Worm (Caenorhabditis elegans): Measurements from ENCODE around the gene pes-4.

DNA sequence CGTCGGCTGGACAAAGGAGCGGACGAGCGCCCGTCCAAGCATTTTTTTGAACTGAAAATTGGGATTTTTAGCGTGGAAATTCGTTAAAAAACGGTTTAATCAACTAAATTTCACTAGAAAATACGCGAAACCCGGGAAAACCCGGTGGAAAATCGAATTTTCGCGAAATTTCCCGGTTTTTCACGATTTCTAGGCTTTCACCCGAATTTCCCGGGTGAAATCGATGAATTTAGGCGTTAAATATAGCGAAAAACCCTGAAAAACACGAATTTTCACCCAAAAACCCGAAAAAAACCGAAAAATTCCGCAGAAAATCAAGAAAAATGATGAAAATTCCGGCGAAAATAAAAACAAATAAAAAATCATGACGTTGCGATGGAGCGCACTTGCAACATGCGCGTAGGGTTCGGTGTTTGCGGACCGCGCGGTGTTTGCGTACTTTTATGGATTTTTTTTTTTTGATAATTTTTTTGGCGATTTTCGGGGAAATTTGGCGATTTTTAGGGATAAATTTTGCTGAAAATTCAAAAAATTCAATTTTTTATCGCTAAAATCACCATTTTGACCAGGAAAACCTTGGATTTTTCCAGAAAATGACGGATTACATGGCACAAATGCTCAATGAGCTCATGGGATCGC, 28.0 kb downstream of the pes-4 start, which contains the start of the genes mrpl-45 and Y119D3B.12:
- TF ChIP-seq ztf-29 (GFP tag; IDR thresholded peaks at IDR 0.05) (no peak), flt-1 (GFP tag; IDR thresholded peaks at IDR 0.05) (0 out of 2 replicates have a peak, but pooled peaks have one; percentile 59), ztf-23 (GFP tag; IDR thresholded peaks at IDR 0.05) (peak; percentile 67; the same call in 1 of the 2 replicates), tab-1 (GFP tag; IDR thresholded peaks at IDR 0.05) (no peak)

Data from whole organism, midembryonic.